Worm (Caenorhabditis elegans) whole organism, L4/young adult: ENCODE measurements around the gene C18D11.1.
"Not testable (repeated sequence)": the region's sequence is repeated elsewhere in the genome, so short reads cannot be mapped to it uniquely, and the experiment has no call there.

Experiments used
- W03F9.2 ChIP-seq: fragments of 150-350 bp; optimal IDR thresholded peaks from 2 replicates; lab custom pipeline; 2014; ENCODE audit warnings: missing biosample characterization, missing genetic modification characterization
- dao-5 ChIP-seq: sonication (generic microtip); optimal IDR thresholded peaks from 2 replicates; lab custom pipeline; 2016; ENCODE audit warnings: missing genotype, missing genetic modification characterization, moderate library complexity, missing compliant biosample characterization

ce11 chrIII:11787376-11787775 is 29.0 kb upstream of the C18D11.1 start, which contains the start of gene C24H11.1:
- not testable (repeated sequence) for TF ChIP-seq W03F9.2, dao-5 (tag; lab: Kevin White, UChicago)
